Worm (Caenorhabditis elegans) whole organism, L2 larva: ENCODE data around the gene ggtb-1.

Experiments
- C34F6.9 ChIP-seq: fragments of 150-350 bp; optimal IDR thresholded peaks from 2 replicates; lab custom pipeline; 2014; ENCODE audit warnings: missing biosample characterization, missing genetic modification characterization
- F13H6.1 ChIP-seq: sonication (generic microtip); optimal IDR thresholded peaks from 2 replicates; lab custom pipeline; 2016; ENCODE audit warnings: missing genetic modification characterization, missing compliant biosample characterization
- R02D3.7 ChIP-seq: fragments of 150-350 bp; optimal IDR thresholded peaks from 2 replicates; lab custom pipeline; 2014; ENCODE audit warnings: missing biosample characterization, missing genetic modification characterization
- ZK546.5 ChIP-seq: sonication (generic microtip); optimal IDR thresholded peaks from 2 replicates; lab custom pipeline; 2017; ENCODE audit warnings: missing biosample characterization, missing genetic modification characterization
- alr-1 ChIP-seq: fragments of 150-350 bp; optimal IDR thresholded peaks from 2 replicates; lab custom pipeline; 2014; ENCODE audit warnings: missing biosample characterization, missing genetic modification characterization
- ama-1 ChIP-seq: fragments of 150-350 bp; optimal IDR thresholded peaks from 2 replicates; lab custom pipeline; 2018; ENCODE audit warnings: inconsistent platforms
- blmp-1 ChIP-seq: sonication (generic microtip); optimal IDR thresholded peaks from 2 replicates; lab custom pipeline; 2017; ENCODE audit warnings: missing genetic modification characterization, mild to moderate bottlenecking, missing compliant biosample characterization, antibody characterized with exemption, moderate library complexity; ENCODE audit not compliant: insufficient read depth
- dmd-4 ChIP-seq: sonication (generic microtip); optimal IDR thresholded peaks from 2 replicates; lab custom pipeline; 2017; ENCODE audit warnings: missing biosample characterization, missing genetic modification characterization
- egl-27 ChIP-seq: sonication (generic microtip); optimal IDR thresholded peaks from 3 replicates; lab custom pipeline; 2017; ENCODE audit warnings: missing biosample characterization, missing genetic modification reagents, missing genetic modification characterization
- fos-1 ChIP-seq: fragments of 150-350 bp; optimal IDR thresholded peaks from 2 replicates; lab custom pipeline; 2014; ENCODE audit warnings: missing biosample characterization, missing genetic modification characterization
- lin-13 ChIP-seq: fragments of 150-350 bp; optimal IDR thresholded peaks from 2 replicates; lab custom pipeline; 2014; ENCODE audit warnings: missing biosample characterization, missing genetic modification reagents, missing genetic modification characterization
- lin-39 ChIP-seq: fragments of 150-350 bp; optimal IDR thresholded peaks from 2 replicates; lab custom pipeline; 2014; ENCODE audit warnings: missing biosample characterization, missing genetic modification reagents, missing genetic modification characterization
- lsy-2 ChIP-seq, 2 experiments: fragments of 150-350 bp in 1 of 2; sonication (generic microtip) in 1 of 2; optimal IDR thresholded peaks; 2 replicates each; lab custom pipeline; 2014 to 2017; ENCODE audit warnings: missing biosample characterization in 2 of 2, missing genetic modification characterization in 2 of 2
- mdl-1 ChIP-seq, 2 experiments: fragments of 150-350 bp in 1 of 2; sonication (generic microtip) in 1 of 2; optimal IDR thresholded peaks; 2 replicates each; lab custom pipeline; 2017; ENCODE audit warnings: missing biosample characterization in 2 of 2, missing genetic modification characterization in 2 of 2
- nhr-11 ChIP-seq: fragments of 150-350 bp; optimal IDR thresholded peaks from 2 replicates; lab custom pipeline; 2014; ENCODE audit warnings: missing biosample characterization, missing genetic modification characterization
- nhr-129 ChIP-seq: fragments of 150-350 bp; optimal IDR thresholded peaks from 2 replicates; lab custom pipeline; 2014; ENCODE audit warnings: missing biosample characterization, missing genetic modification characterization
- nhr-21 ChIP-seq: fragments of 150-350 bp; optimal IDR thresholded peaks from 2 replicates; lab custom pipeline; 2014; ENCODE audit warnings: missing biosample characterization, missing genetic modification characterization
- nhr-23 ChIP-seq: fragments of 150-350 bp; optimal IDR thresholded peaks from 2 replicates; lab custom pipeline; 2014; ENCODE audit warnings: missing biosample characterization, missing genetic modification reagents, missing genetic modification characterization
- nhr-237 ChIP-seq: fragments of 150-350 bp; optimal IDR thresholded peaks from 2 replicates; lab custom pipeline; 2014; ENCODE audit warnings: missing biosample characterization, missing genetic modification characterization
- nhr-25 ChIP-seq: fragments of 150-350 bp; sonication (generic microtip); optimal IDR thresholded peaks from 3 replicates; lab custom pipeline; 2014; ENCODE audit warnings: missing biosample characterization, missing genetic modification characterization
- peb-1 ChIP-seq: fragments of 150-350 bp; optimal IDR thresholded peaks from 2 replicates; lab custom pipeline; 2014; ENCODE audit warnings: missing biosample characterization, missing genetic modification characterization
- sem-4 ChIP-seq: fragments of 150-350 bp; optimal IDR thresholded peaks from 2 replicates; lab custom pipeline; 2014; ENCODE audit warnings: missing biosample characterization, missing genetic modification reagents, missing genetic modification characterization
- snpc-4 ChIP-seq: fragments of 150-350 bp; optimal IDR thresholded peaks from 2 replicates; lab custom pipeline; 2014; ENCODE audit warnings: missing biosample characterization, missing genetic modification characterization
- unc-39 ChIP-seq: fragments of 150-350 bp; optimal IDR thresholded peaks from 2 replicates; lab custom pipeline; 2014; ENCODE audit warnings: missing biosample characterization, missing genetic modification characterization
- unc-55 ChIP-seq: fragments of 150-350 bp; sonication (generic microtip); optimal IDR thresholded peaks from 3 replicates; lab custom pipeline; 2014; ENCODE audit warnings: missing biosample characterization, missing genetic modification reagents, missing genetic modification characterization
- unc-62 ChIP-seq: fragments of 150-350 bp; optimal IDR thresholded peaks from 2 replicates; lab custom pipeline; 2014; ENCODE audit warnings: missing biosample characterization, missing genetic modification reagents, missing genetic modification characterization
- zag-1 ChIP-seq: fragments of 150-350 bp; optimal IDR thresholded peaks from 2 replicates; lab custom pipeline; 2014; ENCODE audit warnings: missing biosample characterization, missing genetic modification characterization
- ztf-1 ChIP-seq: fragments of 200-800 bp; sonication (Bioruptor generic); conservative IDR thresholded peaks from 2 replicates; pipeline ENCODE4 v1.3.6; 2022; ENCODE audit warnings: missing genetic modification characterization, missing compliant biosample characterization

ggtb-1 gene

DNA sequence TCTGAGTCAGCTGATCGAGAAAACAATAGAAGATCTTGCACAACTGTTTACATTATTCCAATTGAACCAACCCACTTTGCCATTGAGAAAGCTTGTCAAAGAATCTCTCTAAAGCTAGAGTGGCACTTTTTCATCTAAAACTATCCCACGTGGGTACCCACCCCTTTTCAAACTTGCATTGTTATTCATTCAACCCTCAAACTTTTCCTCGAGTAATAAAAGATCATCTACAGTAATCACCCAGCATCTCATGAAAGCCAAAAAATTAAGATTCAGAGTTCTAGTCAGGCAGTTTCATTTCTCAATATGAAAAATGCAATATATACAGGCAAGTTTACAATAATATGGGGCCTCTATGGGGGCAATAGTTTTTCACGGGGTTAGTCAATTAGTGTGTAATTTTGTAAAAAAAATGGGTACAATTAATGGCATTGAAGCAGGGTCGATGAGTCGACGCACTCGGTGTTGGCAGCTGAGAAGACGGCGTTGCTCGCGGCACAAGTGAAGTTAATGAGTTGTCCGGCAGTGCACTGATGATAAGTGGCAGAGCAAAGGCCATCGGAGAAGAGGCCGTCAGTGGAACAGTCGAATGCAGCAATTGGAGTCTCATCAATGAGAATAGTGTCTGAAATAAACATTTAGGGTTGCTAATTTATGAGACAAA, 31.6 kb upstream of the ggtb-1 start:
- TF ChIP-seq F13H6.1 (no peak), sem-4 (tag; lab: Kevin White, UChicago) (no peak), alr-1 (no peak), nhr-21 (no peak), egl-27 (no peak), dmd-4 (tag; lab: Kevin White, UChicago) (no peak), lin-39 (tag; lab: Kevin White, UChicago) (no peak), mdl-1 (tag; optimal IDR thresholded peaks at IDR 0.05; lab: Kevin White, UChicago) (no peak), ama-1 (lab: Kevin White, UChicago) (no peak), unc-62 (GFP tag; lab: Kevin White, UChicago) (no peak), lsy-2 (tag; optimal IDR thresholded peaks at IDR 0.05; lab: Kevin White, UChicago) (no peak), R02D3.7 (tag; lab: Kevin White, UChicago) (no peak), nhr-23 (tag; lab: Kevin White, UChicago) (no peak)
- TF ChIP-seq, all 48 proteins: peak for 0

DNA sequence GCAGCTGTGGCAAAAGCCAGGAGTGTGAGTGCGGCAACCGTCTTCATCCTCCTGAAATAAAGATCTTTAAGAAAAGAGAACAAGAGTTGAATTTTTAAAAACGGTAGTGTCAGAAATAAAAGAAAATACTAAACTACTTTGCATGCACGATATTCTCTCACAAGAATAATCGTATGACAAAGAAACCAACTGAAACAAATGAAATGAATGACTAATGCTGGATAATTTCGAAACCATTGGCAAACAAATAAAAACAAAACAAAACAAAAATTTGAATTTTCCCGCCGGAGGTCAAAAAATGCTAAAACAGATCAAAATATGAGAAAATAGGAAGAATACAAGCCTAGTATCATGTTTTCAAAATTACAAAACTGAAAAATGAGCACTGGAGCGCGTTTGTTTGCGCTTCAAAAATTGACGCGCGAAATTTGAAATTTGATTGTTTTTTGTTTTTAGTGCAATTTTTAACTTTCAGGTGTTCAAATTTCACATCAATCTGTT, 29.6 kb upstream of the ggtb-1 start, which contains the start of gene cpg-2:
Gene cpg-2 (minus strand): TSS at position 51 of the 501 bp plus-strand sequence.
- TF ChIP-seq C34F6.9 (tag; lab: Kevin White, UChicago) (no peak), zag-1 (no peak), peb-1 (tag; lab: Kevin White, UChicago) (no peak), fos-1 (tag; lab: Kevin White, UChicago) (no peak), snpc-4 (tag; lab: Kevin White, UChicago) (no peak), egl-27 (no peak), F13H6.1 (no peak), unc-55 (GFP tag; lab: Kevin White, UChicago) (no peak), alr-1 (no peak), nhr-11 (tag; lab: Kevin White, UChicago) (no peak)

DNA sequence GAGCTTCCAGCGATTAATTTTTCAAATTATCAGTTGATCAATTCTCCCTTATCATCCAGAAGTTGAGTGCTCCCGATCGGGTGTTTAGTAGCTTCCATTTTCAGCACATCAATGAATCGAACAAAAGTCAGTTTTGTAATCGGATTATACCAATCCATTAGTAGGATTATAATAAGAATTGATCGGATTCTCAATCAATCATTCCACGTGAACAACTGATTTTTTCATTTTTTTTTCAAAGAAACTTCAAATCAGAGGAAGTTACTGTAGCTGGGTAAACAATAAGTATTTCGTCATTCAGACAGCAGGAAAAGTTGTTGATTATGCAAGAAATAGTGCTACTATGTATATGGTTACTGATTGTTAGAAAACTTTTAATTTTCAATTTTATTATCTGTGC, 26.7 kb upstream of the ggtb-1 start:
- no peak for TF ChIP-seq nhr-21
- TF ChIP-seq ztf-1 (GFP tag; lab: Robert Waterston, UW) = no peak
- no peak for TF ChIP-seq nhr-25
- TF ChIP-seq fos-1 (tag; lab: Kevin White, UChicago) = peak; percentile 43
- TF ChIP-seq ZK546.5 (tag; lab: Kevin White, UChicago) = no peak
- TF ChIP-seq lin-13 (GFP tag; lab: Kevin White, UChicago) = no peak

DNA sequence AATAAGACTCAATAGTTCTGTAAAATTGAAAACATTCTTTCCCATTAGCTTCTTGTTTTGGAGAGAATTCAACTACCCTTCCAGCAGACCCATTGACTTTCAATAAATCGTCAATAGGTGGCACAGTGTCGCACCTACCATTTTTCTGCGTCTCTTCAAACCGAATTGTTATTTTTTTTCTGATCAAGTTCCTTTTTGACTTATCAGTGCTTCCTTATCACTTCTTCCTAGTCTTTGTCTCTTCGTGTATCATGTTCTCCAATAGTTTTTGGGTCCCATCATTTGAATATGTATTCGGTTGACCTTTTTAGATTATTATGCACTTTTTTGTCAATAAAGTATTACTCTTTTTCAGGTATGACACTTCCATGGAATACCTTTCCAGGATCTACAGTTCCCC, 25.6 kb upstream of the ggtb-1 start, which contains the start of gene odd-1:
Gene odd-1 (plus strand): TSS at position 349 of the 400 bp plus-strand sequence.
- TF ChIP-seq lin-13 (GFP tag; lab: Kevin White, UChicago) (no peak), fos-1 (tag; lab: Kevin White, UChicago) (peak; percentile 28)

DNA sequence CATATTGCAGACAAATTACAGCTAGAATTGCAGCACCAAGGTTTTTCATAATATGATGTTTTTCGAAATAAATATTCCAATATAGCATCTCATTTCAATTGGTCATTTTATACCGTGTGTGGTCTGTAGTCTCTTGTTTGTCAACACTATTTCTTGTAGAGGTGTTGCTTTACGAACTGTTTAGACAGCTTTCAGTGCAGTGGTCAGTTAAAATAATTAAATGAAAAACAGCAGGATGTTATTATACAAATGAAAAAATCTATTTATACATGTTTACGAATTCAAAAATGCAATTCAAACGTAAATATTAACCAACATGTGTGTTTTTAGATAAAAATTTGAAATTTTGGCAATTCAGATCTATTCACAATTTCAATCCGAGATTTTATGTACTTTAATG, 21.8 kb upstream of the ggtb-1 start, which contains the start of gene B0280.7:
Gene B0280.7 (minus strand): TSS at position 101 of the 400 bp plus-strand sequence.
- no peak for TF ChIP-seq unc-39
- no peak for TF ChIP-seq egl-27
- no peak for TF ChIP-seq ama-1 (lab: Kevin White, UChicago)
- TF ChIP-seq nhr-25 = peak; percentile 9
- TF ChIP-seq unc-62 (GFP tag; lab: Kevin White, UChicago) = no peak

DNA sequence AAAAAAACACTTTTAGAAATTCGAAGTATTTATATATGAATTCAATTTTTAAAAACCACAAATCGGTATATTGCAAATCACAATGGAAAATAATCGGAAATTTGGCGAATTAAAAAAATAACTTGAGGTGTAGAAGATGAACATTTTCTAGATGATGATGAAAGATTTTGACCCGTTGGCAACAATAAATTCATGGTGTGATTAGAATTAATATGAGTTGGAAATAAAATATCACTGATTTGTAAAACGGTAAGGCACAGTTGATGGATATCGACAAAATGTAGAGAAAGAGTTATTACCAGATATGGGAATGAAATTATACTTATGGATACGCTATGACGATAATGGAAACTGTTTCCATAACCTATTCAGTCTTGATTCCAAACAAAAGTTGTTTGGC, 21.3 kb upstream of the ggtb-1 start:
- TF ChIP-seq blmp-1 (tag; lab: Kevin White, UChicago) = no peak
- no peak for TF ChIP-seq lsy-2 (tag; optimal IDR thresholded peaks at IDR 0.05; lab: Kevin White, UChicago)
- TF ChIP-seq nhr-237 (tag; lab: Kevin White, UChicago) = no peak
- TF ChIP-seq dmd-4 (tag; lab: Kevin White, UChicago) = no peak
- TF ChIP-seq R02D3.7 (tag; lab: Kevin White, UChicago) = no peak
- no peak for TF ChIP-seq nhr-129 (tag; lab: Kevin White, UChicago)
- no peak for TF ChIP-seq nhr-11 (tag; lab: Kevin White, UChicago)
